Fruit fly (Drosophila melanogaster) whole organism, larva: ENCODE measurements around the gene NFAT.

Experiments
- noc ChIP-seq: fragments of 200-800 bp; sonication (Bioruptor generic); optimal IDR thresholded peaks from 3 replicates; lab custom pipeline; 2019; ENCODE audit warnings: missing biosample characterization, mild to moderate bottlenecking, missing genetic modification characterization, moderate library complexity

Gene NFAT

dm6 chrX:13624334-13625079, at the start of gene NFAT, which contains the start of gene CG2691:
Gene NFAT (plus strand): TSS chrX:13624745.
Gene CG2691 (minus strand): TSS chrX:13624408.
- TF ChIP-seq noc (tag; lab: Kevin White, UChicago), result no peak

DNA sequence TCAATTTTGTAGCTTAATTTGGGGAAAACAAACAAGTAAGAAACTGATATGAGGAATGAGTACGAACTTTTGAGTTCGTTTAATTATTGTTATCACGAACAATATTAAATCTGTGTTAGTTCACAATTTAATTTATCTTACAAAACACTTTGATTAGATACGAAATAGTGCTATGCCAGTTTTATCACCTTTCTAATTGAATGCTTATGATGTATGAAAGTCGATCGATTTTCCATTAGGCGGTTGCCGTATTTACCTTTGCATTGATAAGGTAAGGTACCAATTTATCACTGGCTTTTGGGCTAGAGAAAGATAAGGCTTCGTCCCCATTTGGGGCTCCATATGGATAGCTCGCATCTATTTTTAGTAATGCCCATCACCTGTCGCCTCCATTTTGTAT, 45.2 kb upstream of the NFAT start:
- TF ChIP-seq noc (tag; lab: Kevin White, UChicago), result no peak

DNA sequence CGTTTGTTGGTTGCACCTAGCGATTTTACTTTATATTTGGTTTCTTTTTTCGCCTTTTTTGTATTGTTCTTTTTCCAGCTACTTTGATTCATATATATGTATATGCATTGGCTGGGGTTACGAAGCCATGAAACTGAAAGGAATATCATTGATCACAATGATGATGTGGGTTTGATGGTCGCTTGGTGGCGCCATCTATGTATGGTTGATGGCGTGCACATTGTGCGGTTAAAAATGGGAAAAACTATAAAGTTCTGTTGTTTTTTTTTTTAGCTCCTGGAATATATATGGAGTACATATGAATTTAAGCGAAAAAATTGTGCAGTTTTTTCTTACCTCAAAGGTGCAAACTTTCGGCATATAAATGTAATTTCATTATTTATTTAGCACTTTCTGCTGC, 37.7 kb upstream of the NFAT start:
- TF ChIP-seq noc (tag; lab: Kevin White, UChicago), result no peak

DNA sequence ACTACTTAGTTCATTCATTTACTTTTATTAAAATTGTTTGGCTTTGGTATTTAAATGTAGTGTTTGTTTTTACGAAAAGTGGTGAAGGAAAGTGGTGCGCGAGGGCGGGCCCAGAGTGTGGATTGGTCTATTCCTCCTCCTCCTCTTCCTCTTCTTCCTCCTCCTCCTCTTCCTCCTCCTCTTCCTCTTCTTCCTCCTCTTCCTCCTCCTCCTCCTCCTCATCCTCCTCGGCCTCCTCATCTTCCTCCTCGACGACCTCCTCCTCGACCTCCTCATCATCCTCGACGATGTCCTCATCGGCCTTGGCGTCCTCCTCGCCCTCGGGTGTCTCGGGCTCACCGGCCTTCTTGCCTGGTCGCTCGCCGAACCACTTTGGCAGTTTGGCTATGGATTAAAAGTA, 30.9 kb upstream of the NFAT start:
- no peak for TF ChIP-seq noc (tag; lab: Kevin White, UChicago)

- TF ChIP-seq noc (tag; lab: Kevin White, UChicago), result no peak
Observed at dm6 chrX:13597753-13598152, 26.8 kb upstream of the NFAT start.

- no peak for TF ChIP-seq noc (tag; lab: Kevin White, UChicago)
Observed at dm6 chrX:13602071-13602858, 22.3 kb upstream of the NFAT start, which contains the start of gene up. Gene up (minus strand): TSS chrX:13602578.

- no peak for TF ChIP-seq noc (tag; lab: Kevin White, UChicago)
Observed at dm6 chrX:13604499-13604898, 20.0 kb upstream of the NFAT start.

dm6 chrX:13605381-13605780, 19.2 kb upstream of the NFAT start, which contains the start of gene CG11178:
Gene CG11178 (plus strand): TSS chrX:13605681.
- no peak for TF ChIP-seq noc (tag; lab: Kevin White, UChicago)

- TF ChIP-seq noc (tag; lab: Kevin White, UChicago), result no peak
Observed at dm6 chrX:13605942-13606491, 18.5 kb upstream of the NFAT start.

dm6 chrX:13611884-13612283, 12.7 kb upstream of the NFAT start, which contains the start of the genes Ndc80 and BthD:
Gene Ndc80 (minus strand): TSS chrX:13612062.
Gene BthD (plus strand): TSS chrX:13612131.
- TF ChIP-seq noc (tag; lab: Kevin White, UChicago), result no peak

dm6 chrX:13615992-13616391, 8.6 kb upstream of the NFAT start:
- TF ChIP-seq noc (tag; lab: Kevin White, UChicago), result peak; percentile 4

DNA sequence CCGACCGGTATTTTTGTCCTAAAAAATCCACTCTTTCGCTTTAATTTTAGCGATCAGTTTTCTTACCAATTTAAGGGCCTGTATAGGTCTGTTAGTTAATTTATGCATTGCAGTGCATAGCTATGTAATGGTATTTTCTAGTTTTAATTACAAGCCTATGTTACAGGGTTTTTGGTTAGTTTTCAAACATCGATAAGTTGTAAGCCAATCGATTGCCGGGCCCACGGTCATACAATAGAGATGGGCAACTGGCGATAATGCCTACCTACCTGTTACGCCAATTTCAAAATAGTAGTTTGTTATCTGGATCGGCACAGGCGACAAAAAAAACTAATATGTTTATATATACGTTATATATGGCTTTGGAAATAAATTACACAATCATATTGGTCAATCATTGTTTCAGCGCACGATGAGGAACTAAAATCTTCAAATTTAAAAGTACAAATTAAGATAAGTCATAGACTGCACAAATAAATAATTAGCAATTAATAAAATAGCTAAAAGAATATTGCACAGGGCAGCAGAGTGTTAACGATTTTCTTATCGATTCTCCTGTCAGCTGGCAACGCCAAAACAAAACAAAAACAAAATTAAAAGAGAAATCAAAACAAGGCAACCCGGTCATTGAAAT, 8.0 kb upstream of the NFAT start, which contains the start of the genes tth and Tango2:
TSS of gene tth (minus strand) at position 170 of the 634 bp plus-strand sequence.
TSS of gene Tango2 (plus strand) at position 573 of the 634 bp plus-strand sequence.
- TF ChIP-seq noc (tag; lab: Kevin White, UChicago), result peak; percentile 92

DNA sequence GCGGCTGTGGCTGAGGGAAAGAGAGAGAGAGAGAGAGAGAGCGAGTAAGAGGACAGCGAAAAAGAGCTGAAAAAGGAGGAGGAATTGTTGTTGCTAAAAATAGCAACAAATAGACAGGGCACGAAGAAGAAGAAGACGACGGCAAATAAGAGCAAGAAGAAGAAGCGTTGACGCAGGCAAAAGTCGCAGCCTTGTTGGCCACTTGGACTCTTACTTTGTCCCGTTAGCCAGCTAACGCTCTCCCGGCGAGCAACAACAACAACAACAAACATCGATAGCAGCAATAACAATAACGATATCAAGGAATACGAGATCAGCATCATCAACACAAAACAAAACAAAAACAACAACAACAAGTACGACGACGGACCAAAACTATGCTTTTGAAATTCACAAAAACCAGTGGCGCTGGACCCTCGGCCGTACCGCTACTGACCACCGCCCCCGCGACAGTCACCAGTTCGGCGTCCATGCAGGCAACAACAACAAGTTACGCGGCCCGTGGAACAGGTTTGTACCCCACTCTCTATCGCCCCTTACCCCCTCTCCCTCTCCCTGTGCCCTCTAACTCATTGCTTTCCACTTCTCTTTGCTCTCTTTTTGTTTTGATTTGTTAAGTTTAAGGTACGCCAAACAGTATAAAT, 657 bp downstream of the NFAT start:
- TF ChIP-seq noc (tag; lab: Kevin White, UChicago), result no peak

dm6 chrX:13625888-13626578, 1.5 kb downstream of the NFAT start:
- no peak for TF ChIP-seq noc (tag; lab: Kevin White, UChicago)
